Fruit fly (Drosophila melanogaster): ENCODE measurements around the gene RpS5a.

The RpS5a gene

dm6 chrX:17129733-17130466 lies 18.2 kb downstream of the RpS5a start:
- peak; percentile 63 for TF ChIP-seq OdsH (GFP tag; optimal IDR thresholded peaks at IDR 0.05)
- no peak for TF ChIP-seq CG9139 (GFP tag; optimal IDR thresholded peaks at IDR 0.05)
- TF ChIP-seq Smox (GFP tag; optimal IDR thresholded peaks at IDR 0.05) = no peak
- no peak for TF ChIP-seq Hr38 (GFP tag; optimal IDR thresholded peaks at IDR 0.05)
- no peak for TF ChIP-seq dsx (GFP tag; optimal IDR thresholded peaks at IDR 0.05; ENCODE audit: poor library complexity, severe bottlenecking)
- TF ChIP-seq eg (GFP tag; IDR thresholded peaks at IDR 0.05) = no peak; the same call in 2 of the 3 replicates
- TF ChIP-seq Sox102F (GFP tag; optimal IDR thresholded peaks at IDR 0.05) = peak; percentile 35
- TF ChIP-seq CG11762 (GFP tag; optimal IDR thresholded peaks at IDR 0.05; ENCODE audit: insufficient read depth) = peak; percentile 22
- no peak for TF ChIP-seq CG11902 (GFP tag; optimal IDR thresholded peaks at IDR 0.05)
- TF ChIP-seq dac (GFP tag; optimal IDR thresholded peaks at IDR 0.05) = peak; percentile 25
- peak; percentile 72 for TF ChIP-seq Eip93F (GFP tag; optimal IDR thresholded peaks at IDR 0.05)
- no peak for TF ChIP-seq CG16779 (tag; optimal IDR thresholded peaks at IDR 0.05)
- peak; percentile 4 for TF ChIP-seq Sox15 (GFP tag; optimal IDR thresholded peaks at IDR 0.05)
- peak; percentile 64 for TF ChIP-seq Gug (GFP tag; IDR thresholded peaks at IDR 0.05)
- TF ChIP-seq CG1621 (tag; optimal IDR thresholded peaks at IDR 0.05) = no peak
- TF ChIP-seq CG15336 (GFP tag; IDR thresholded peaks at IDR 0.05) = peak; percentile 66
- TF ChIP-seq acj6 (GFP tag; optimal IDR thresholded peaks at IDR 0.05) = peak; percentile 58
- TF ChIP-seq Sox14 (GFP tag; optimal IDR thresholded peaks at IDR 0.05) = peak; percentile 2
- peak; percentile 35 for TF ChIP-seq CG10669 (GFP tag; optimal IDR thresholded peaks at IDR 0.05)
- no peak for TF ChIP-seq lz (GFP tag; optimal IDR thresholded peaks at IDR 0.05)
- peak; percentile 76 for TF ChIP-seq CG8119 (GFP tag; IDR thresholded peaks at IDR 0.05)
- TF ChIP-seq CG34406 (GFP tag; optimal IDR thresholded peaks at IDR 0.05) = peak; percentile 68
- peak; percentile 54; the same call in 2 of the 3 replicates for TF ChIP-seq CG6163 (GFP tag; IDR thresholded peaks at IDR 0.05)
- TF ChIP-seq CG6276 (GFP tag; optimal IDR thresholded peaks at IDR 0.05) = peak; percentile 69
- TF ChIP-seq CG7368 (GFP tag; optimal IDR thresholded peaks at IDR 0.05) = no peak
- TF ChIP-seq CG32006 (GFP tag; optimal IDR thresholded peaks at IDR 0.05) = peak; percentile 65
- TF ChIP-seq CG11294 (GFP tag; IDR thresholded peaks at IDR 0.05) = 0 out of 2 replicates have a peak, but pooled peaks have one; percentile 31
- no peak for TF ChIP-seq Blimp-1 (GFP tag; optimal IDR thresholded peaks at IDR 0.05)
- TF ChIP-seq Lpt (GFP tag; optimal IDR thresholded peaks at IDR 0.05) = peak; percentile 24
- TF ChIP-seq CG6808 (GFP tag; optimal IDR thresholded peaks at IDR 0.05) = no peak
- peak; percentile 42 for TF ChIP-seq Ets96B (tag; optimal IDR thresholded peaks at IDR 0.05)
- peak; percentile 5 for TF ChIP-seq CG6854 (GFP tag; optimal IDR thresholded peaks at IDR 0.05)
- peak; percentile 53 for TF ChIP-seq esn (GFP tag; optimal IDR thresholded peaks at IDR 0.05)
- TF ChIP-seq Eip75B (GFP tag; optimal IDR thresholded peaks at IDR 0.05) = no peak
- no peak for TF ChIP-seq CG31627 (GFP tag; optimal IDR thresholded peaks at IDR 0.05)
- TF ChIP-seq Hr39 (GFP tag; optimal IDR thresholded peaks at IDR 0.05) = no peak
- no peak for TF ChIP-seq spab (GFP tag; optimal IDR thresholded peaks at IDR 0.05)
- peak; percentile 50 for TF ChIP-seq Met (GFP tag; optimal IDR thresholded peaks at IDR 0.05)
- TF ChIP-seq CG8632 (GFP tag; optimal IDR thresholded peaks at IDR 0.05) = peak; percentile 61
- peak; percentile 28 for TF ChIP-seq pdm3 (GFP tag; optimal IDR thresholded peaks at IDR 0.05)
- TF ChIP-seq CG3032 (tag; optimal IDR thresholded peaks at IDR 0.05) = peak; percentile 38
- no peak for TF ChIP-seq ss (GFP tag; optimal IDR thresholded peaks at IDR 0.05)
- peak; percentile 55 for TF ChIP-seq net (GFP tag; optimal IDR thresholded peaks at IDR 0.05)
- peak; percentile 27 for TF ChIP-seq CG4318 (GFP tag; optimal IDR thresholded peaks at IDR 0.05)
- TF ChIP-seq salr (GFP tag; optimal IDR thresholded peaks at IDR 0.05) = peak in 1 of 2 experiments; percentile 25
- TF ChIP-seq svp (GFP tag) = peak; percentile 49
- TF ChIP-seq fd85E (GFP tag; optimal IDR thresholded peaks at IDR 0.05) = no peak
- peak; percentile 43 for TF ChIP-seq Hr4 (GFP tag; optimal IDR thresholded peaks at IDR 0.05)
- TF ChIP-seq topi (GFP tag; optimal IDR thresholded peaks at IDR 0.05) = no peak
- no peak for TF ChIP-seq Ets21C (GFP tag; optimal IDR thresholded peaks at IDR 0.05)

Data from whole organism, prepupa.